Worm (Caenorhabditis elegans) whole organism, early embryonic: Measurements from ENCODE around the gene F53C3.3.

Experiments
- flt-1 ChIP-seq: fragments of 200-800 bp; sonication (Bioruptor generic); IDR thresholded peaks from 2 replicates; pipeline ENCODE4 v1.3.6; 2022; ENCODE audit warnings: missing genetic modification characterization, missing compliant biosample characterization
- hnd-1 ChIP-seq: sonication (generic microtip); optimal IDR thresholded peaks from 2 replicates; lab custom pipeline; 2016; ENCODE audit warnings: missing genetic modification characterization, missing compliant biosample characterization

DNA sequence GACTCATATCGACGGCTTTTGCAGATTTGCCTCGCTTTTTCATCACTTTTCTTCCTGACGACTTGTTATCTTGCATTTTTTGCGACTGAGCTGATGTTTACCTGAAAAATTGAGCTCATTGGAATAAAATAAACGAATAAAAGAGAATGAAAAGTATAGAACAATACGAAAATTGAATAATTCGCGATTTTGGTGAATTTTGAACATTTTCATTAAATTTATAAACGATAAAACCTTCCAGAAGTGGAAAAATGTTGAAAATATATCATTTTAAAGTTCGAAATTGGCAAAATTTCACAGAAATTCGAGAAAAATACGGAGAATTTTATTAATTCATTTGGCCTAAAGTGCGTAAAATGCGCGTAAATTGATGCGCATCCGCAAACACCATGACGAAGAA is 31.0 kb downstream of the F53C3.3 start, which contains the start of gene Y14H12B.2:
- TF ChIP-seq hnd-1 (tag; lab: Kevin White, UChicago) (no peak), flt-1 (no peak)
